Fruit fly (Drosophila melanogaster) whole organism, embryonic: ENCODE results near the gene CG6230.
A peak's percentile ranks its signal among the peaks of the same experiment; 100 is the strongest.

Source experiments
- Ada2b ChIP-seq: fragments of 200-800 bp; sonication (Bioruptor generic); IDR thresholded peaks from 2 replicates; pipeline ENCODE4 v1.3.6; 2022; ENCODE audit warnings: missing biosample characterization, missing genetic modification characterization
- Atf3 ChIP-seq: fragments of 200-800 bp; sonication (Bioruptor generic); optimal IDR thresholded peaks from 3 replicates; lab custom pipeline; 2016; ENCODE audit warnings: missing biosample characterization, missing genetic modification characterization
- CG17385 ChIP-seq: fragments of 200-800 bp; sonication (Bioruptor generic); optimal IDR thresholded peaks from 3 replicates; lab custom pipeline; 2018; ENCODE audit warnings: missing biosample characterization, mild to moderate bottlenecking, missing genetic modification characterization
- CG8089 ChIP-seq: fragments of 200-800 bp; sonication (Bioruptor generic); optimal IDR thresholded peaks from 3 replicates; lab custom pipeline; 2016; ENCODE audit warnings: missing biosample characterization, missing genetic modification characterization
- knrl ChIP-seq: fragments of 200-800 bp; sonication (Bioruptor generic); IDR thresholded peaks from 3 replicates; pipeline ENCODE4 v1.3.6; 2022; ENCODE audit warnings: missing biosample characterization, missing genetic modification characterization; ENCODE audit not compliant: partially characterized antibody
- lmd ChIP-seq: fragments of 200-800 bp; sonication (Bioruptor generic); IDR thresholded peaks from 2 replicates; pipeline ENCODE4 v1.3.6; 2022; ENCODE audit warnings: missing biosample characterization, missing genetic modification characterization
- usp ChIP-seq: fragments of >200 bp; optimal IDR thresholded peaks from 2 replicates; lab custom pipeline; 2017; ENCODE audit warnings: missing biosample characterization, missing genetic modification characterization

DNA sequence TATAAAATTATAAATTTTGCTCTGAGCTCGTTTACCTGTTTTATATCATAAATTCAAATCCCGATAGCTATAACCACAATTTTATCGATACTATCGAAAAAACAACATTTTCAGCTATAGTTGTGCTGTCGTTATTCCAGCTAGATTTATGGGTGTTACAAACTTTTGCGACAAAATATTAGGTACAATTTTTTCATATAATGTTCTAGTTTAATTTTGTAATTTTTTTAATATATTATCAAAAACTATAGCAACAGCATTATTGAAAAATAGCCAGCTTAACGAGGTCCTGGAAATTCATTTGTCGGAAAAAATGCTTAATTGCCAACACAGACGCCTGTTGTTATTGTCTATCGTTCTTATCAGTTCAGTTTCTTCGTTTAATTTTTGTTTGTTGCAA, 29.0 kb downstream of the CG6230 start, which contains the start of gene Wdr59:
- no peak for TF ChIP-seq Ada2b
- TF ChIP-seq CG8089 (GFP tag; lab: Kevin White, UChicago) = no peak
- no peak for TF ChIP-seq usp (GFP tag; lab: Kevin White, UChicago)
- no peak for TF ChIP-seq Atf3 (GFP tag; lab: Kevin White, UChicago)
- TF ChIP-seq CG17385 (GFP tag; lab: Kevin White, UChicago) = no peak
- peak; percentile 16; the same call in 1 of the 2 replicates for TF ChIP-seq lmd (GFP tag; lab: Robert Waterston, UW)
- TF ChIP-seq knrl (GFP tag; lab: Robert Waterston, UW) = peak; percentile 72
